Worm (Caenorhabditis elegans): Measurements from ENCODE around the gene tag-280.

DNA sequence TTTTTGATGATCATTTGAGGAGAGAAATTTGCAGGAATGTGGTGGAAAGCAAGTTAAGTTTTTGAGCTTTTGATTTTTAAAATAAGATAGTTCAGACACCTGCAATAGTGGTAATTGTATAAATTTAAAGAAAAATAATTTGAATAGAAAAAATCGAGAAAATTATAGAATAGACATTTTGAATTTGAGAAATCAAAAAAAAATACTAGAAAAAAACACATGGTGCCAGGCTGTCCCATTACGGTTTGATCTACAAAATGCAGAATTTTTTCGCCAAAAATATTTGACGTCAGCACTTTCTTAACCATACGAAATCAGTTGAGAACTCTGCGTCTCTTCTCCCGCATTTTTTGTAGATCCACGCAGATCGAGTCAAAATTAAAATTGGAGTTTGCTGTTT, 42.9 kb upstream of the tag-280 start, which contains the start of gene sre-27:
- TF ChIP-seq nhr-237 (tag; optimal IDR thresholded peaks at IDR 0.05) (no peak), skn-1 (tag; optimal IDR thresholded peaks at IDR 0.05) (no peak), F13H6.1 (tag; optimal IDR thresholded peaks at IDR 0.05) (no peak), ZK546.5 (tag; optimal IDR thresholded peaks at IDR 0.05) (no peak), elt-1 (tag; optimal IDR thresholded peaks at IDR 0.05) (no peak), ceh-82 (tag; optimal IDR thresholded peaks at IDR 0.05) (no peak), nhr-12 (tag; optimal IDR thresholded peaks at IDR 0.05) (no peak), sma-3 (GFP tag; optimal IDR thresholded peaks at IDR 0.05) (no peak), nhr-77 (tag; optimal IDR thresholded peaks at IDR 0.05) (no peak), unc-62 (GFP tag; optimal IDR thresholded peaks at IDR 0.05) (no peak), nhr-25 (tag; optimal IDR thresholded peaks at IDR 0.05) (no peak), mdl-1 (tag; optimal IDR thresholded peaks at IDR 0.05) (no peak)
